Worm (Caenorhabditis elegans) whole organism, L1 larva: ENCODE measurements around the gene pch-2.

Experiments used
- C16A3.4 ChIP-seq: fragments of 150-350 bp; optimal IDR thresholded peaks from 2 replicates; lab custom pipeline; 2014; ENCODE audit warnings: missing biosample characterization, missing genetic modification characterization
- F16B12.6 ChIP-seq: fragments of 150-350 bp; optimal IDR thresholded peaks from 2 replicates; lab custom pipeline; 2014; ENCODE audit warnings: missing biosample characterization, missing genetic modification characterization
- Y116A8C.19 ChIP-seq: sonication (generic microtip); optimal IDR thresholded peaks from 2 replicates; lab custom pipeline; 2016; ENCODE audit warnings: missing compliant biosample characterization, missing genetic modification characterization, borderline replicate concordance
- aha-1 ChIP-seq: fragments of 150-350 bp; optimal IDR thresholded peaks from 2 replicates; lab custom pipeline; 2014; ENCODE audit warnings: missing biosample characterization, missing genetic modification characterization
- alr-1 ChIP-seq: fragments of 200-800 bp; sonication (Bioruptor generic); optimal IDR thresholded peaks from 2 replicates; lab custom pipeline; 2018; ENCODE audit warnings: borderline replicate concordance, mild to moderate bottlenecking, missing genetic modification characterization, missing compliant biosample characterization
- ama-1 ChIP-seq: fragments of 150-350 bp; optimal IDR thresholded peaks from 2 replicates; lab custom pipeline; 2014
- ceh-82 ChIP-seq, 3 experiments: fragments of 150-350 bp in 1 of 3; sonication (generic microtip) in 2 of 3; optimal IDR thresholded peaks; 2 replicates each; lab custom pipeline; 2014 to 2017; ENCODE audit warnings: missing biosample characterization in 3 of 3, missing genetic modification characterization in 3 of 3
- efl-1 ChIP-seq, 4 experiments: fragments of 150-350 bp; optimal IDR thresholded peaks in 3 of 4; peaks in 1 of 4; 1 replicate in 1 of 4; 2 replicates in 3 of 4; lab custom pipeline; 2014; ENCODE audit warnings: missing biosample characterization in 2 of 4, missing genetic modification characterization in 2 of 4, missing genetic modification reagents in 2 of 4
- efl-3 ChIP-seq: fragments of 200-800 bp; sonication (Bioruptor generic); optimal IDR thresholded peaks from 2 replicates; lab custom pipeline; 2018; ENCODE audit warnings: mild to moderate bottlenecking, missing genetic modification characterization, missing compliant biosample characterization
- elt-2 ChIP-seq: sonication (generic microtip); optimal IDR thresholded peaks from 2 replicates; lab custom pipeline; 2016; ENCODE audit warnings: missing genetic modification characterization, mild to moderate bottlenecking, inconsistent platforms, missing compliant biosample characterization, missing genetic modification reagents
- elt-3 ChIP-seq, 6 experiments: fragments of 150-350 bp in 1 of 6; sonication (generic microtip); optimal IDR thresholded peaks; 2 replicates each; lab custom pipeline; 2017 to 2018; ENCODE audit warnings: missing biosample characterization in 6 of 6, missing genetic modification characterization in 6 of 6, inconsistent platforms in 1 of 6
- fos-1 ChIP-seq: fragments of 150-350 bp; optimal IDR thresholded peaks from 2 replicates; lab custom pipeline; 2014; ENCODE audit warnings: missing biosample characterization, missing genetic modification characterization
- grh-1 ChIP-seq: fragments of 200-800 bp; sonication (Bioruptor generic); IDR thresholded peaks from 2 replicates; pipeline ENCODE4 v1.3.6; 2022; ENCODE audit warnings: missing genetic modification reagents, missing genetic modification characterization, missing compliant biosample characterization
- hlh-17 ChIP-seq: fragments of 200-800 bp; sonication (Bioruptor generic); optimal IDR thresholded peaks from 2 replicates; lab custom pipeline; 2018; ENCODE audit warnings: missing genetic modification characterization, mild to moderate bottlenecking, missing compliant biosample characterization, moderate library complexity, borderline replicate concordance
- hpl-2 ChIP-seq: fragments of 150-350 bp; optimal IDR thresholded peaks from 2 replicates; lab custom pipeline; 2014; ENCODE audit warnings: missing biosample characterization, missing genetic modification reagents, missing genetic modification characterization
- isw-1 ChIP-seq: fragments of 200-800 bp; sonication (Bioruptor generic); IDR thresholded peaks from 2 replicates; pipeline ENCODE4 v1.3.6; 2022; ENCODE audit warnings: missing genetic modification characterization, missing compliant biosample characterization
- jun-1 ChIP-seq: fragments of 150-350 bp; optimal IDR thresholded peaks from 2 replicates; lab custom pipeline; 2014; ENCODE audit warnings: missing biosample characterization, missing genetic modification reagents, missing genetic modification characterization
- lin-13 ChIP-seq: fragments of 150-350 bp; optimal IDR thresholded peaks from 2 replicates; lab custom pipeline; 2014; ENCODE audit warnings: missing biosample characterization, missing genetic modification reagents, missing genetic modification characterization
- mab-9 ChIP-seq: fragments of 200-800 bp; sonication (Bioruptor generic); IDR thresholded peaks from 2 replicates; pipeline ENCODE4 v1.3.6; 2022; ENCODE audit warnings: missing genetic modification reagents, missing genetic modification characterization, missing compliant biosample characterization
- mdl-1 ChIP-seq, 2 experiments: fragments of 150-350 bp; optimal IDR thresholded peaks; 2 replicates each; lab custom pipeline; 2014 to 2017; ENCODE audit warnings: missing biosample characterization in 2 of 2, missing genetic modification characterization in 2 of 2, inconsistent platforms in 1 of 2
- mef-2 ChIP-seq: fragments of 150-350 bp; optimal IDR thresholded peaks from 2 replicates; lab custom pipeline; 2014; ENCODE audit warnings: missing biosample characterization, missing genetic modification characterization
- nhr-11 ChIP-seq: fragments of 150-350 bp; optimal IDR thresholded peaks from 2 replicates; lab custom pipeline; 2014; ENCODE audit warnings: missing biosample characterization, missing genetic modification characterization
- nhr-20 ChIP-seq: sonication (generic microtip); optimal IDR thresholded peaks from 2 replicates; lab custom pipeline; 2016; ENCODE audit warnings: mild to moderate bottlenecking, missing genetic modification characterization, missing compliant biosample characterization
- nhr-28 ChIP-seq: fragments of 150-350 bp; optimal IDR thresholded peaks from 2 replicates; lab custom pipeline; 2014; ENCODE audit warnings: missing biosample characterization, missing genetic modification characterization
- nhr-47 ChIP-seq: sonication (generic microtip); optimal IDR thresholded peaks from 2 replicates; lab custom pipeline; 2016; ENCODE audit warnings: mild to moderate bottlenecking, missing genetic modification characterization, moderate library complexity, missing compliant biosample characterization
- nhr-76 ChIP-seq: sonication (generic microtip); optimal IDR thresholded peaks from 2 replicates; lab custom pipeline; 2017; ENCODE audit warnings: missing biosample characterization, missing genetic modification characterization
- nhr-84 ChIP-seq: sonication (generic microtip); optimal IDR thresholded peaks from 2 replicates; lab custom pipeline; 2017; ENCODE audit warnings: missing biosample characterization, missing genetic modification characterization
- pag-3 ChIP-seq: sonication (generic microtip); optimal IDR thresholded peaks from 2 replicates; lab custom pipeline; 2017; ENCODE audit warnings: missing genetic modification characterization, mild to moderate bottlenecking, missing compliant biosample characterization, antibody characterized with exemption, borderline replicate concordance; ENCODE audit not compliant: insufficient read depth
- pqm-1 ChIP-seq: sonication (generic microtip); optimal IDR thresholded peaks from 3 replicates; lab custom pipeline; 2017; ENCODE audit warnings: missing biosample characterization, missing genetic modification characterization
- rnt-1 ChIP-seq: sonication (generic microtip); optimal IDR thresholded peaks from 2 replicates; lab custom pipeline; 2016; ENCODE audit warnings: mild to moderate bottlenecking, missing genetic modification characterization, moderate library complexity, missing compliant biosample characterization
- skn-1 ChIP-seq: fragments of 150-350 bp; optimal IDR thresholded peaks from 2 replicates; lab custom pipeline; 2014; ENCODE audit warnings: missing biosample characterization, missing genetic modification characterization
- sox-4 ChIP-seq: sonication (generic microtip); optimal IDR thresholded peaks from 2 replicates; lab custom pipeline; 2016; ENCODE audit warnings: missing genetic modification characterization, missing compliant biosample characterization
- sptf-1 ChIP-seq: fragments of 150-350 bp; optimal IDR thresholded peaks from 2 replicates; lab custom pipeline; 2014; ENCODE audit warnings: missing biosample characterization, missing genetic modification characterization
- sup-37 ChIP-seq: fragments of 200-800 bp; sonication (Bioruptor generic); optimal IDR thresholded peaks from 2 replicates; lab custom pipeline; 2018; ENCODE audit warnings: mild to moderate bottlenecking, missing genetic modification characterization, missing compliant biosample characterization
- unc-130 ChIP-seq: fragments of 150-350 bp; optimal IDR thresholded peaks from 2 replicates; lab custom pipeline; 2017; ENCODE audit warnings: missing biosample characterization, missing genetic modification characterization, inconsistent platforms
- unc-62 ChIP-seq: fragments of 150-350 bp; optimal IDR thresholded peaks from 2 replicates; lab custom pipeline; 2014; ENCODE audit warnings: missing biosample characterization, missing genetic modification reagents, missing genetic modification characterization
- unc-86 ChIP-seq: sonication (generic microtip); optimal IDR thresholded peaks from 2 replicates; lab custom pipeline; 2016; ENCODE audit warnings: missing genetic modification characterization, missing compliant biosample characterization
- unc-98 ChIP-seq: fragments of 200-800 bp; sonication (Bioruptor generic); IDR thresholded peaks from 2 replicates; pipeline ENCODE4 v1.3.6; 2022; ENCODE audit warnings: missing genetic modification characterization, missing compliant biosample characterization
- xbp-1 ChIP-seq: sonication (generic microtip); optimal IDR thresholded peaks from 2 replicates; lab custom pipeline; 2016; ENCODE audit warnings: missing genetic modification characterization, missing compliant biosample characterization
- zip-4 ChIP-seq: fragments of 200-800 bp; sonication (Bioruptor generic); optimal IDR thresholded peaks from 2 replicates; lab custom pipeline; 2018; ENCODE audit warnings: mild to moderate bottlenecking, missing genetic modification characterization, moderate library complexity, missing compliant biosample characterization

The pch-2 gene

DNA sequence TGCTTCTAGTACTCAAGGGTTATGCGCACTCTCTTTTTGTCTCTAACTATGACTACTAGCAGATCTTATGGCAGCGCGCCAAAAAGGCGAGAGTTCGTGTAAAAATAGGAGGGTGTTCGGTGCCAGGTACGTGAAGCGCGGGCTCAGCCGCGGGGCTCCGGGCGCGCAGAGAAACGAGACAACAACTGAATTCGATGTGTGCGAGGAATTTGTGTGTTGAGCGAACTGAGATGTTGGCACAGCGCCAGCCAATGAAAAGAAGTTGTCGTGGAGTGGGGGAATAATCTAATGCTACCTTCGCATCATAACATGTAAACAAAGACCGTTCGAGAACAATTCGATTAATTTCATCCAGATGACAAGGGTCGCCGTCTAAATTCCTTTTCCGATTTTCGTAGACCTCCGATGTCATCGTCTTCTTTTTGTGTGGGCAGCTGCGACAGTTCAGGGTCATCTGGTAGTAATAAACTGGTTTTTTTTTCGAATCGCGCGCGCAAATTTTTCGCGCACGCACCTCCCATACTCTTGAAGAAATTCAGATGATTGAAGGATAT is 26.7 kb upstream of the pch-2 start (continued):
- no peak for TF ChIP-seq unc-62 (GFP tag; lab: Kevin White, UChicago)
- no peak for TF ChIP-seq nhr-76 (tag; lab: Kevin White, UChicago)
- TF ChIP-seq C16A3.4 (tag; lab: Kevin White, UChicago): no peak
- no peak for TF ChIP-seq hlh-17 (GFP tag; lab: Kevin White, UChicago)
- TF ChIP-seq sox-4 (tag; lab: Kevin White, UChicago): no peak
- TF ChIP-seq nhr-11: no peak
- peak; percentile 24 for TF ChIP-seq nhr-47 (tag; lab: Kevin White, UChicago)
- TF ChIP-seq jun-1: peak; percentile 66
- no peak for TF ChIP-seq alr-1
- TF ChIP-seq unc-130 (tag; lab: Kevin White, UChicago): peak; percentile 68
- TF ChIP-seq mef-2 (tag; lab: Kevin White, UChicago): peak; percentile 2
- TF ChIP-seq elt-2 (tag; lab: Kevin White, UChicago): no peak
- no peak for TF ChIP-seq unc-86 (tag; lab: Kevin White, UChicago)
- TF ChIP-seq elt-3 (tag; optimal IDR thresholded peaks at IDR 0.05; lab: Kevin White, UChicago): peak in 5 of 6 experiments; percentile 20 to 83 (median 53)
- TF ChIP-seq sup-37: no peak
- no peak for TF ChIP-seq nhr-28 (tag; lab: Kevin White, UChicago)
- no peak for TF ChIP-seq unc-98 (GFP tag; lab: Robert Waterston, UW)
- TF ChIP-seq nhr-20: peak; percentile 69
- no peak for TF ChIP-seq pag-3 (tag; lab: Kevin White, UChicago)
- TF ChIP-seq nhr-84 (tag; lab: Kevin White, UChicago): no peak
- TF ChIP-seq efl-1 (optimal IDR thresholded peaks at IDR 0.05; lab: Kevin White, UChicago): peak; percentile 19 to 20
- peak in 1 of 2 experiments; percentile 61 for TF ChIP-seq efl-1 (GFP tag; optimal IDR thresholded peaks at IDR 0.05 in 1 of 2; lab: Kevin White, UChicago)
- TF ChIP-seq mab-9 (GFP tag; lab: Robert Waterston, UW): no peak
- no peak for TF ChIP-seq ama-1 (lab: Kevin White, UChicago)
- TF ChIP-seq mdl-1 (tag; optimal IDR thresholded peaks at IDR 0.05; lab: Kevin White, UChicago): peak in 1 of 2 experiments; percentile 15
- TF ChIP-seq ceh-82 (tag; optimal IDR thresholded peaks at IDR 0.05; lab: Kevin White, UChicago): peak in 1 of 3 experiments; percentile 53
- no peak for TF ChIP-seq sptf-1
- no peak for TF ChIP-seq efl-3 (GFP tag; lab: Kevin White, UChicago)
- TF ChIP-seq Y116A8C.19 (tag; lab: Kevin White, UChicago): no peak
- TF ChIP-seq isw-1: no peak
- no peak for TF ChIP-seq fos-1 (tag; lab: Kevin White, UChicago)
- TF ChIP-seq rnt-1 (tag; lab: Kevin White, UChicago): no peak
- peak; percentile 96 for TF ChIP-seq grh-1 (GFP tag; lab: Robert Waterston, UW)
- TF ChIP-seq hpl-2 (GFP tag; lab: Kevin White, UChicago): no peak
- TF ChIP-seq aha-1 (tag; lab: Kevin White, UChicago): no peak
- peak; percentile 63 for TF ChIP-seq lin-13
- no peak for TF ChIP-seq zip-4
- peak; percentile 17 for TF ChIP-seq F16B12.6 (tag; lab: Kevin White, UChicago)

DNA sequence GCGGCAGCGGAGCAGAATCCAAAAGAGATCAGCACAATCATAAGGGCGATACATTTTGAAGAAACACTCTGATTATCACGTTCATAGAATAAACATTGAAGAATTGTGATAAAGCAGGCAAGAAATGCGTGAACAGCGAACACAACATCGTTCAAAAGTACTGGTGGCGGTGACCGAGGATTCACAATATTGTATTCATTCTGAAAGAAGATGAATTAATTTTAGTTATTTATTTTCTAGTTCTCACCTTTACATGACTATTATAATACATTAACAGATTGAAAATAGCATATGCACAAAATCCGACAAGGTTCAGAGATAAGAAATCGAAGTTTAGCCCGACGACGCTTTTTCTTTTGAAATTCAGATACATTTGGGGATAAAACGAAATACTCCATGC is 22.2 kb upstream of the pch-2 start:
- TF ChIP-seq unc-86 (tag; lab: Kevin White, UChicago) (no peak), F16B12.6 (tag; lab: Kevin White, UChicago) (no peak)

DNA sequence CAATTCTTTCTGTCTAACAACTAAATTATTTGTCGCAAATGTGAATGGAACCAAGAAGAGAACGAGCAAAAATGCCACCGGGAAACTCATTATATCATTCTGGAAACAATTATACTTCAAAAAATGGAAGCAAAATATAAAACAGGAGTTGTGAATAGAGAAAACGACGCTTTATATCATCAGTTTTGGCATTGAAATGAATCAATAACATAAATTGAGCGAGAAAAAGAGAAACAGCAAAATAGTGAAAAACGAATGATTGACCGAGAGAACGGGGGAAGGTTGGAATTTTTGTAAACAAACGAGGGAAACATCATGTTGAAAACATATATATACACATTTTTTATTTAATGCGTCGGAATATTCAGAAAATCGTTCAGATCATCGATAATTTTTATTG is 21.3 kb upstream of the pch-2 start, which contains the start of gene ctns-1:
ctns-1 (minus strand) TSS at position 101 of the 400 bp plus-strand sequence.
- TF ChIP-seq skn-1 (tag; lab: Kevin White, UChicago) (no peak), ceh-82 (tag; optimal IDR thresholded peaks at IDR 0.05; lab: Kevin White, UChicago) (no peak), unc-98 (GFP tag; lab: Robert Waterston, UW) (no peak), efl-1 (optimal IDR thresholded peaks at IDR 0.05; lab: Kevin White, UChicago) (no peak), efl-1 (GFP tag; optimal IDR thresholded peaks at IDR 0.05 in 1 of 2; lab: Kevin White, UChicago) (peak in 1 of 2 experiments; percentile 11), pqm-1 (tag; lab: Kevin White, UChicago) (no peak), xbp-1 (no peak)
